Fruit fly (Drosophila melanogaster) S2 (cell line): ENCODE measurements around the gene croc.

Experiments used
- CG8478 ChIP-seq: fragments of >200 bp; optimal IDR thresholded peaks from 2 replicates; lab custom pipeline; 2018
- CTCF ChIP-seq, 2 experiments: fragments of >200 bp; optimal IDR thresholded peaks; 2 replicates each; lab custom pipeline; 2018

DNA sequence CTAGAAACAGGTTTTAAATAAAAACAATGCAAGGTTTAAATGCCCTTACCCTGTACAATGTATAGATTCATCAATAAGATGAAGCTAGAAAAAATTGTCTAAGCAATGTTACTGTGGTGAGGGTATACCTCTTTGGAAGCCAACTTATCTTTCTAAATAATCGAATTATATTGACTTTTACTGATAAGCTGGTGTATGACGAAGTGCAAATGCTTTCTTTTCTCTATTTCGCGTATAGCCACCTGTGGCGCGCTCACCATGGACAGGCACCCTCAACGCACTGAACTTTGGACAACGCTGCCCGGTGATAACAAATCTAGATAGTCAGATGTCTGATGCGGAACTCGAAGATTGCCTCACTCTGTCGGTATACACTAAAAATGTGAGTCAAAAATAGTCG is 25.6 kb upstream of the croc start:
- TF ChIP-seq CG8478 (no peak), CTCF (optimal IDR thresholded peaks at IDR 0.05; lab: Kevin White, UChicago) (no peak)
